Fruit fly (Drosophila melanogaster): ENCODE measurements around the gene msn.
A peak's percentile ranks its signal among the peaks of the same experiment; 100 is the strongest.

msn gene

DNA sequence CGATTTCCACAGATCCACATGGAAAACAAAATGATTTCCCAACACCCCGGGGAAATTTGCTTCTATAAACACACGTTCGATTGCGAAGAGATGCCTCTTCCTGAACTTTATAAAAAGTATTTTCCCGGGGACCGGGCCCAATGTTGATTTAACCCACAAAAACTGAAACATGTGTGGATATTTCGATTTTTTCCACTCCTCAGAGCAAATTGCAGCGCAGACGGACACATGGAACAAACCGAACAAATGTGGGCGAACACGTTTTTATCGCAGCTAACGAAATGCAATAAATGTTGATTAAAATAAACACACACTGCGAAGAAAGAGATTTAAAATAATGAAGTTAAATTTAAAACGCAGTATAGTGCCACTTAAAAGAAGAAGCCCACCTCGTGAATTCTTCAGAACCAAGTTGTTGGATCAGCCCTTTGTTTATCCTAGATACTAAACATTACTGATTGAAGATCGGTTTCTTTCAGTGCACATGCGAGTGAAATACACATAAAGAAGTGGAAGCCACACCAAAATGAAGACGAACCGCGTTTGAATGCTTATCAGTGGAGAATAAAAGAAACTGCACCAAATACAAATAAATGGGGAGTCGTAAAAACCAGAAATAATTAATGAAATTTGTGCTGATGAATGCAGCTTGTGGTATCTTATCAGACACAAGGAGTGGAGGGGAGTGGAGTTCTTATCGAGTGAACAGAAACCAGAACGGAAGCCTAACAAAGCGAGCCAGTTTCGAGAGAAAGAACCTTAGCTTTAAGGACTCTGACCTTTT, 3.4 kb downstream of the msn start (continued):
- TF ChIP-seq Sox102F (GFP tag; optimal IDR thresholded peaks at IDR 0.05) (peak; percentile 92), CG10631 (GFP tag; optimal IDR thresholded peaks at IDR 0.05) (peak; percentile 66), CG1621 (tag; optimal IDR thresholded peaks at IDR 0.05) (peak; percentile 67), Smox (GFP tag; optimal IDR thresholded peaks at IDR 0.05) (peak; percentile 88), CG34406 (GFP tag; optimal IDR thresholded peaks at IDR 0.05) (peak; percentile 69), ss (GFP tag; optimal IDR thresholded peaks at IDR 0.05) (peak in 1 of 2 experiments; percentile 44), Ets96B (tag; optimal IDR thresholded peaks at IDR 0.05) (peak; percentile 77), CG15336 (GFP tag; IDR thresholded peaks at IDR 0.05) (peak; percentile 83), CG11902 (GFP tag; optimal IDR thresholded peaks at IDR 0.05) (peak; percentile 67), CG4318 (GFP tag; optimal IDR thresholded peaks at IDR 0.05) (peak; percentile 60), CG3919 (GFP tag; optimal IDR thresholded peaks at IDR 0.05) (peak; percentile 85), Blimp-1 (GFP tag; optimal IDR thresholded peaks at IDR 0.05) (peak; percentile 82), fkh (GFP tag; optimal IDR thresholded peaks at IDR 0.05) (peak; percentile 40), Hr38 (GFP tag; optimal IDR thresholded peaks at IDR 0.05) (no peak), CG3032 (tag; optimal IDR thresholded peaks at IDR 0.05) (peak; percentile 73), CG6163 (GFP tag; IDR thresholded peaks at IDR 0.05) (peak; percentile 92), CG8319 (GFP tag; optimal IDR thresholded peaks at IDR 0.05) (peak; percentile 49), CG32006 (GFP tag; optimal IDR thresholded peaks at IDR 0.05) (peak; percentile 78), Eip75B (GFP tag; optimal IDR thresholded peaks at IDR 0.05) (peak; percentile 83), CG9139 (GFP tag; optimal IDR thresholded peaks at IDR 0.05) (peak; percentile 31)

DNA sequence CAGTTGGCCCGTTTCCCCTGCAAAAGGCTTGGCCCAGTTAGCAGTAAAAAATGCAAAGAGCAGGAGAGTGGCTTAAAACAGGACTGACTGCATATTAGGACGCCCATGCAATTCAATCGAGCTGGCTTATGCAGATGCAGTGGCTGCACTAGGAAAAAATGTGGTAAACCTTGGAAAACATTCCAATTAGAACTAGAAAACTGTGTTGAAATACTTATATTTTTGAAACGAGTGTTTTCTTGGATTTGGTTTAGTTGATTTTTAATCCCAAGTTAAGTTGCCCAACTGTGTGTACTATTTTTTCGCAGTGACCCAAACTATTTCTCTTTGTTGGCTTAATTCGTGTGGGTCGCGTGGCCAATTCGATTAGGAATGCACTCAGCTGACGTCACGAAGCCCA, 4.0 kb downstream of the msn start:
- peak; percentile 40 for TF ChIP-seq OdsH (GFP tag; optimal IDR thresholded peaks at IDR 0.05)
- TF ChIP-seq lz (GFP tag; optimal IDR thresholded peaks at IDR 0.05), result no peak
- TF ChIP-seq CG34406 (GFP tag; optimal IDR thresholded peaks at IDR 0.05), result no peak
- TF ChIP-seq svp (GFP tag), result no peak
- TF ChIP-seq dsx (GFP tag; optimal IDR thresholded peaks at IDR 0.05; ENCODE audit: poor library complexity, severe bottlenecking), result no peak
- TF ChIP-seq Ets96B (tag; optimal IDR thresholded peaks at IDR 0.05), result peak; percentile 64
- peak; percentile 31 for TF ChIP-seq Eip75B (GFP tag; optimal IDR thresholded peaks at IDR 0.05)
- no peak for TF ChIP-seq CG4318 (GFP tag; optimal IDR thresholded peaks at IDR 0.05)
- TF ChIP-seq CG6163 (GFP tag; IDR thresholded peaks at IDR 0.05), result peak; percentile 82
- peak; percentile 15 for TF ChIP-seq spab (GFP tag; optimal IDR thresholded peaks at IDR 0.05)
- peak; percentile 84 for TF ChIP-seq CG15336 (GFP tag; IDR thresholded peaks at IDR 0.05)
- peak; percentile 67 for TF ChIP-seq CG3919 (GFP tag; optimal IDR thresholded peaks at IDR 0.05)
- no peak for TF ChIP-seq acj6 (GFP tag; optimal IDR thresholded peaks at IDR 0.05)
- TF ChIP-seq CG9139 (GFP tag; optimal IDR thresholded peaks at IDR 0.05), result no peak
- no peak for TF ChIP-seq Met (GFP tag; optimal IDR thresholded peaks at IDR 0.05)
- TF ChIP-seq fd85E (GFP tag; optimal IDR thresholded peaks at IDR 0.05), result no peak
- TF ChIP-seq Smox (GFP tag; optimal IDR thresholded peaks at IDR 0.05), result no peak
- TF ChIP-seq Hr38 (GFP tag; optimal IDR thresholded peaks at IDR 0.05), result no peak
- no peak for TF ChIP-seq CG6792 (GFP tag; optimal IDR thresholded peaks at IDR 0.05)
- peak; percentile 81 for TF ChIP-seq CG8119 (GFP tag; IDR thresholded peaks at IDR 0.05)
- TF ChIP-seq ss (GFP tag; optimal IDR thresholded peaks at IDR 0.05), result no peak
- no peak for TF ChIP-seq CG31627 (GFP tag; optimal IDR thresholded peaks at IDR 0.05)
- peak; percentile 93 for TF ChIP-seq eg (GFP tag; IDR thresholded peaks at IDR 0.05)
- TF ChIP-seq CG11294 (GFP tag; IDR thresholded peaks at IDR 0.05), result peak; percentile 74
- TF ChIP-seq fd59A (GFP tag; optimal IDR thresholded peaks at IDR 0.05), result peak; percentile 6
- peak; percentile 72 for TF ChIP-seq Gug (GFP tag; IDR thresholded peaks at IDR 0.05)
- no peak for TF ChIP-seq esn (GFP tag; optimal IDR thresholded peaks at IDR 0.05)
- no peak for TF ChIP-seq CG10669 (GFP tag; optimal IDR thresholded peaks at IDR 0.05)
- no peak for TF ChIP-seq fkh (GFP tag; optimal IDR thresholded peaks at IDR 0.05)
- TF ChIP-seq topi (GFP tag; optimal IDR thresholded peaks at IDR 0.05), result no peak
- TF ChIP-seq Sox102F (GFP tag; optimal IDR thresholded peaks at IDR 0.05), result no peak
- TF ChIP-seq net (GFP tag; optimal IDR thresholded peaks at IDR 0.05), result no peak
- TF ChIP-seq Eip93F (GFP tag; optimal IDR thresholded peaks at IDR 0.05), result no peak
- TF ChIP-seq CG11762 (GFP tag; optimal IDR thresholded peaks at IDR 0.05; ENCODE audit: insufficient read depth), result peak; percentile 18
- TF ChIP-seq CG8319 (GFP tag; optimal IDR thresholded peaks at IDR 0.05), result no peak
- no peak for TF ChIP-seq vri (GFP tag; optimal IDR thresholded peaks at IDR 0.05)
- no peak for TF ChIP-seq CG10631 (GFP tag; optimal IDR thresholded peaks at IDR 0.05)
- no peak for TF ChIP-seq Sox14 (GFP tag; optimal IDR thresholded peaks at IDR 0.05)
- TF ChIP-seq cyc (GFP tag; optimal IDR thresholded peaks at IDR 0.05), result no peak
- TF ChIP-seq Lpt (GFP tag; optimal IDR thresholded peaks at IDR 0.05), result no peak
- no peak for TF ChIP-seq achi (GFP tag; optimal IDR thresholded peaks at IDR 0.05)
